Worm (Caenorhabditis elegans) whole organism, early embryonic: ENCODE measurements around the gene F49E2.5.

ENCODE experiments used
- B0310.2 ChIP-seq: sonication (generic microtip); optimal IDR thresholded peaks from 2 replicates; lab custom pipeline; 2016; ENCODE audit warnings: mild to moderate bottlenecking, missing genetic modification characterization, missing compliant biosample characterization
- F13C5.2 ChIP-seq: sonication (generic microtip); optimal IDR thresholded peaks from 2 replicates; lab custom pipeline; 2017; ENCODE audit warnings: mild to moderate bottlenecking, missing genetic modification characterization, inconsistent platforms, missing compliant biosample characterization
- aly-1 ChIP-seq: sonication (generic microtip); optimal IDR thresholded peaks from 2 replicates; lab custom pipeline; 2016; ENCODE audit warnings: missing genetic modification characterization, missing compliant biosample characterization
- ama-1 ChIP-seq: fragments of 150-350 bp; optimal IDR thresholded peaks from 2 replicates; lab custom pipeline; 2014
- ceh-13 ChIP-seq: fragments of 200-800 bp; sonication (Bioruptor generic); optimal IDR thresholded peaks from 2 replicates; lab custom pipeline; 2018; ENCODE audit warnings: mild to moderate bottlenecking, missing genetic modification characterization, missing compliant biosample characterization
- ceh-36 ChIP-seq: sonication (generic microtip); optimal IDR thresholded peaks from 2 replicates; lab custom pipeline; 2016; ENCODE audit warnings: missing genetic modification characterization, inconsistent platforms, missing compliant biosample characterization
- ets-7 ChIP-seq: sonication (generic microtip); optimal IDR thresholded peaks from 2 replicates; lab custom pipeline; 2016; ENCODE audit warnings: missing genotype, missing genetic modification characterization, missing compliant biosample characterization
- flt-1 ChIP-seq: fragments of 200-800 bp; sonication (Bioruptor generic); IDR thresholded peaks from 2 replicates; pipeline ENCODE4 v1.3.6; 2022; ENCODE audit warnings: missing genetic modification characterization, missing compliant biosample characterization
- hmbx-1 ChIP-seq: sonication (generic microtip); optimal IDR thresholded peaks from 2 replicates; lab custom pipeline; 2016; ENCODE audit warnings: mild to moderate bottlenecking, missing genetic modification characterization, missing compliant biosample characterization
- hmg-4 ChIP-seq: fragments of 200-800 bp; sonication (Bioruptor generic); optimal IDR thresholded peaks from 2 replicates; lab custom pipeline; 2018; ENCODE audit warnings: mild to moderate bottlenecking, missing genetic modification characterization, missing compliant biosample characterization
- hnd-1 ChIP-seq: sonication (generic microtip); optimal IDR thresholded peaks from 2 replicates; lab custom pipeline; 2016; ENCODE audit warnings: missing genetic modification characterization, missing compliant biosample characterization
- pes-1 ChIP-seq: fragments of 200-800 bp; sonication (Bioruptor generic); IDR thresholded peaks from 2 replicates; pipeline ENCODE4 v1.3.6; 2022; ENCODE audit warnings: missing genetic modification reagents, missing genetic modification characterization, missing compliant biosample characterization
- scrt-1 ChIP-seq: fragments of 200-800 bp; sonication (Bioruptor generic); IDR thresholded peaks from 2 replicates; pipeline ENCODE4 v1.3.6; 2022; ENCODE audit warnings: missing genetic modification characterization, missing compliant biosample characterization
- sea-1 ChIP-seq: fragments of 200-800 bp; sonication (Bioruptor generic); conservative IDR thresholded peaks from 2 replicates; pipeline ENCODE4 v1.3.6; 2022; ENCODE audit warnings: missing genetic modification characterization, missing compliant biosample characterization
- tbx-11 ChIP-seq: fragments of 200-800 bp; sonication (Bioruptor generic); IDR thresholded peaks from 2 replicates; pipeline ENCODE4 v1.3.6; 2022; ENCODE audit warnings: missing genetic modification characterization, missing compliant biosample characterization
- tbx-37 ChIP-seq: fragments of 200-800 bp; sonication (Bioruptor generic); conservative IDR thresholded peaks from 2 replicates; pipeline ENCODE4 v1.3.6; 2022; ENCODE audit warnings: missing genetic modification reagents, missing genetic modification characterization, missing compliant biosample characterization
- tra-4 ChIP-seq: sonication (generic microtip); optimal IDR thresholded peaks from 2 replicates; lab custom pipeline; 2017; ENCODE audit warnings: missing genetic modification characterization, missing compliant biosample characterization

F49E2.5 gene

ce11 chrX:9543352-9543751, at the start of gene F49E2.5:
Gene F49E2.5 (plus strand): TSS chrX:9543652.
- TF ChIP-seq sea-1 (GFP tag; lab: Robert Waterston, UW), result no peak
- no peak for TF ChIP-seq pes-1
- no peak for TF ChIP-seq ceh-13 (GFP tag; lab: Kevin White, UChicago)
- TF ChIP-seq B0310.2, result no peak
- no peak for TF ChIP-seq scrt-1
- no peak for TF ChIP-seq ets-7
- no peak for TF ChIP-seq hmbx-1 (tag; lab: Kevin White, UChicago)
- TF ChIP-seq F13C5.2 (tag; lab: Kevin White, UChicago), result no peak
- TF ChIP-seq tra-4 (tag; lab: Kevin White, UChicago), result no peak
- TF ChIP-seq ceh-36 (tag; lab: Kevin White, UChicago), result no peak
- no peak for TF ChIP-seq flt-1
- no peak for TF ChIP-seq hnd-1 (tag; lab: Kevin White, UChicago)

ce11 chrX:9494661-9495060, 48.8 kb upstream of the F49E2.5 start:
- TF ChIP-seq scrt-1, result no peak
- TF ChIP-seq B0310.2, result peak; percentile 46

DNA sequence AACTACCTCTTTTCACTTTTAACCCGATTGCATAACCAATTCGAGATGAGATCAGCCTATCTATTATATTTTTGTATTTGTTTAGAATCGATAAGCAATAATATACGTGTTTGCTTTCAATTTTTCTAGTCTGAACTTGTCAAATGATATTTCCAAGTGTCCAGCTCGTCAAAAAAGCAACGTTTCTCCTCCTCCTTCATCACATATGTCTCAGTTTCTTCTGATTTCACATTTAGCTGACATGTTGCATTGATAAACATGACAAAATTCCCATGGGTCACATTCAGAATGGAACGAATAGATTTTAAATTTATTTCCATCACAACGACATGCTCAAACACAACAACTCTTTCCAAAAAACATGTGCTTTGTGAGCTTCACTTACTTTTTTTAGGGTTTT, 44.1 kb upstream of the F49E2.5 start:
- TF ChIP-seq hnd-1 (tag; lab: Kevin White, UChicago) (no peak), B0310.2 (no peak), ceh-36 (tag; lab: Kevin White, UChicago) (no peak), hmg-4 (GFP tag; lab: Kevin White, UChicago) (no peak), sea-1 (GFP tag; lab: Robert Waterston, UW) (no peak), aly-1 (no peak), flt-1 (no peak), ama-1 (lab: Kevin White, UChicago) (no peak), ceh-13 (GFP tag; lab: Kevin White, UChicago) (no peak), pes-1 (no peak), hmbx-1 (tag; lab: Kevin White, UChicago) (no peak), tbx-11 (GFP tag; lab: Robert Waterston, UW) (no peak), F13C5.2 (tag; lab: Kevin White, UChicago) (no peak), tbx-37 (GFP tag; lab: Robert Waterston, UW) (no peak), ets-7 (no peak), tra-4 (tag; lab: Kevin White, UChicago) (no peak)

DNA sequence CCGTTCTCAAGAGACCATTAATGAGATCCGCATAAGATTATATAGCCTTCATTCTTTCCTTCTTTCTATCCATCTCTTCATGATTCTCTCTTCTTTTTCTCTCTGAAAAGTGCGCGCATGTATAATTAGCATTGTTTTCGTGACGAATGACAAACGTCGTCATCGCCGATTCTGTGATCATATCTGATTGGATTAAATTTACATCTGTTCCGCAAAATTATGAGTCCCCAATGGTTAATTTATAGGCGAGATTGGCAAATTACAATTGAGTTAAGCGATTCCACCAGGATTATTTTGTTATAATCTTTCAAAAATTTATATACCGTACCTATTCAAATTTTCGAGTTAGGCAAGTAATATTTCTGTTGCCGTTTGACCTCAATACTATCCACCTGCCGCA, 39.2 kb upstream of the F49E2.5 start:
- TF ChIP-seq ceh-36 (tag; lab: Kevin White, UChicago) (no peak), F13C5.2 (tag; lab: Kevin White, UChicago) (no peak), flt-1 (no peak), ama-1 (lab: Kevin White, UChicago) (no peak), hnd-1 (tag; lab: Kevin White, UChicago) (no peak), B0310.2 (no peak), scrt-1 (no peak), tra-4 (tag; lab: Kevin White, UChicago) (no peak), hmbx-1 (tag; lab: Kevin White, UChicago) (no peak), ceh-13 (GFP tag; lab: Kevin White, UChicago) (no peak), hmg-4 (GFP tag; lab: Kevin White, UChicago) (no peak), tbx-11 (GFP tag; lab: Robert Waterston, UW) (no peak)

DNA sequence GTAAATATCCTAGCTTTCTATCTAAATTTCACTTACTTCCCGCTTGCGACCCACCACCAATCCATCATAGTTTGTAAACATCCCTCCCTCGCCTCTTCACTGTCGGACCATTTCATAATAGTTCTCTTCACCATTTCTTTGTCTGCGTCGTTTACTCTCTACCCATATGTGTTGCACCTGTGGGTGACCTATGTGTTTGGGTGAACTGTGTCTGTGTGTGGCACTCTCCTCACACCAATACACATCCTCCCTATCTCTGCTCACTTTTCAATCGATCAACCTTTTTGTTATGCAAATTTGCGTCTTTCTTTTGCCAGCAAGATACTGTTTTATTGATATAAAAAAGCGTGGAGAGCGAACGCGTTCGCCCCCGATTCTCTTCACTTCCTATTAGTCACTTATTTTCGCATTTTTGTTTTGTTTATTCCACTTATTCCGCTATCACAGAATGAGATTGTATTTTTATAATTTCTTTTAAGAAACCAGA, 38.5 kb upstream of the F49E2.5 start:
- no peak for TF ChIP-seq tra-4 (tag; lab: Kevin White, UChicago)
- TF ChIP-seq aly-1, result no peak
- TF ChIP-seq hmg-4 (GFP tag; lab: Kevin White, UChicago), result peak; percentile 4
- no peak for TF ChIP-seq sea-1 (GFP tag; lab: Robert Waterston, UW)
- TF ChIP-seq scrt-1, result peak; percentile 44; the same call in 1 of the 2 replicates

- no peak for TF ChIP-seq scrt-1
- TF ChIP-seq tbx-37 (GFP tag; lab: Robert Waterston, UW), result no peak
- TF ChIP-seq ama-1 (lab: Kevin White, UChicago), result no peak
- TF ChIP-seq hmbx-1 (tag; lab: Kevin White, UChicago), result no peak
- TF ChIP-seq ets-7, result no peak
These were observed 37.1 kb upstream of the F49E2.5 start for ce11 chrX:9506341-9506740.

ce11 chrX:9508426-9509010, 34.9 kb upstream of the F49E2.5 start:
- TF ChIP-seq hmg-4 (GFP tag; lab: Kevin White, UChicago) (no peak), flt-1 (no peak), hnd-1 (tag; lab: Kevin White, UChicago) (no peak), ceh-13 (GFP tag; lab: Kevin White, UChicago) (no peak), ets-7 (no peak), hmbx-1 (tag; lab: Kevin White, UChicago) (no peak), scrt-1 (no peak), aly-1 (no peak), sea-1 (GFP tag; lab: Robert Waterston, UW) (no peak), tbx-11 (GFP tag; lab: Robert Waterston, UW) (no peak), ama-1 (lab: Kevin White, UChicago) (no peak), tra-4 (tag; lab: Kevin White, UChicago) (no peak), F13C5.2 (tag; lab: Kevin White, UChicago) (no peak), B0310.2 (no peak), ceh-36 (tag; lab: Kevin White, UChicago) (no peak), tbx-37 (GFP tag; lab: Robert Waterston, UW) (no peak), pes-1 (no peak)

- TF ChIP-seq B0310.2 (no peak), hmg-4 (GFP tag; lab: Kevin White, UChicago) (no peak), sea-1 (GFP tag; lab: Robert Waterston, UW) (no peak), flt-1 (no peak), aly-1 (no peak), ceh-36 (tag; lab: Kevin White, UChicago) (no peak), tbx-11 (GFP tag; lab: Robert Waterston, UW) (no peak), hmbx-1 (tag; lab: Kevin White, UChicago) (no peak), F13C5.2 (tag; lab: Kevin White, UChicago) (no peak), ets-7 (no peak), ama-1 (lab: Kevin White, UChicago) (no peak), scrt-1 (no peak), pes-1 (no peak), hnd-1 (tag; lab: Kevin White, UChicago) (no peak), tbx-37 (GFP tag; lab: Robert Waterston, UW) (no peak)
These were observed 33.9 kb upstream of the F49E2.5 start for ce11 chrX:9509516-9509915.
